Worm (Caenorhabditis elegans) whole organism, late embryonic: Measurements from ENCODE around the gene ZK1127.12.

Source experiments
- ceh-2 ChIP-seq: sonication (generic microtip); optimal IDR thresholded peaks from 2 replicates; lab custom pipeline; 2016; ENCODE audit warnings: missing genotype, missing genetic modification characterization, missing compliant biosample characterization
- ceh-24 ChIP-seq: sonication (generic microtip); optimal IDR thresholded peaks from 2 replicates; lab custom pipeline; 2016; ENCODE audit warnings: mild to moderate bottlenecking, missing genetic modification characterization, missing compliant biosample characterization
- ceh-9 ChIP-seq: sonication (generic microtip); optimal IDR thresholded peaks from 2 replicates; lab custom pipeline; 2016; ENCODE audit warnings: mild to moderate bottlenecking, missing genetic modification characterization, inconsistent platforms, missing compliant biosample characterization
- elt-2 ChIP-seq: sonication (generic microtip); optimal IDR thresholded peaks from 2 replicates; lab custom pipeline; 2016; ENCODE audit warnings: missing genetic modification reagents, missing genetic modification characterization, missing compliant biosample characterization
- hlh-15 ChIP-seq: sonication (generic microtip); optimal IDR thresholded peaks from 2 replicates; lab custom pipeline; 2016; ENCODE audit warnings: missing genetic modification characterization, missing compliant biosample characterization
- nhr-11 ChIP-seq: fragments of 150-350 bp; optimal IDR thresholded peaks from 2 replicates; lab custom pipeline; 2014; ENCODE audit warnings: missing biosample characterization, missing genetic modification characterization
- pax-1 ChIP-seq: fragments of 150-350 bp; optimal IDR thresholded peaks from 2 replicates; lab custom pipeline; 2014; ENCODE audit warnings: missing biosample characterization, missing genetic modification characterization
- sdc-2 ChIP-seq: sonication (generic microtip); optimal IDR thresholded peaks from 2 replicates; lab custom pipeline; 2016; ENCODE audit warnings: missing genotype, missing genetic modification characterization, missing compliant biosample characterization
- zip-5 ChIP-seq: sonication (generic microtip); optimal IDR thresholded peaks from 2 replicates; lab custom pipeline; 2016; ENCODE audit warnings: missing genetic modification characterization, missing compliant biosample characterization

DNA sequence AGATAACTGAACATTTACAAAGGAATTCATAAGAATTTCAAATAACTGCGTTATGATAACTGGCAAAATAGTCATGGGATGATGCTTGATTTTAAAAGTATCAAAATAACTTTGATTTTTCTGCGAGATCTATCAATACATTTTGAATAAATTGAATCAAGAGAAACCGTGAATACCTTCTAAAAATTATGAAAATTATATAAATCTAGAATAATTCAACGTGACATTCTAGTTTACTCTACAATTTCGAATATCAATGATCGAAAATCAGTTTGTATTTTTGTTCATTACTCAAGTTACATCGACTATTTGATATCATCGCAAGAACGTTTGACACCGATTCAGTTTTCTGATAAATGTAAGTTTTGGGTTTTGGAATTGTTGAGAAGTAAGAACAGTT is 9.9 kb downstream of the ZK1127.12 start, which contains the start of gene acs-6:
- no peak for TF ChIP-seq ceh-9 (tag; lab: Kevin White, UChicago)
- TF ChIP-seq sdc-2 (tag; lab: Kevin White, UChicago) = no peak
- no peak for TF ChIP-seq ceh-24
- no peak for TF ChIP-seq elt-2 (tag; lab: Kevin White, UChicago)
- no peak for TF ChIP-seq zip-5 (tag; lab: Kevin White, UChicago)
- TF ChIP-seq pax-1 = no peak
- no peak for TF ChIP-seq ceh-2
- no peak for TF ChIP-seq hlh-15 (tag; lab: Kevin White, UChicago)
- TF ChIP-seq nhr-11 = no peak
